Fruit fly (Drosophila melanogaster) S2 (cell line): ENCODE measurements around the gene Rheb.

Experiments
- CG8478 ChIP-seq: fragments of >200 bp; optimal IDR thresholded peaks from 2 replicates; lab custom pipeline; 2018
- CTCF ChIP-seq, 2 experiments: fragments of >200 bp; optimal IDR thresholded peaks; 2 replicates each; lab custom pipeline; 2018

- TF ChIP-seq CTCF (optimal IDR thresholded peaks at IDR 0.05; lab: Kevin White, UChicago) (no peak), CG8478 (lab: Kevin White, UChicago) (no peak)
These were observed 22.7 kb downstream of the Rheb start, which contains the start of the genes noi and Vha26 for dm6 chr3R:5591398-5591853.
